Worm (Caenorhabditis elegans) whole organism, L1 larva: ENCODE measurements around the gene col-95.

Experiments used
- egl-27 ChIP-seq, 2 experiments: fragments of 150-350 bp in 1 of 2; sonication (generic microtip); optimal IDR thresholded peaks; 3 replicates each; lab custom pipeline; 2017 to 2018; ENCODE audit warnings: missing biosample characterization in 2 of 2, missing genetic modification characterization in 2 of 2, missing genetic modification reagents in 2 of 2
- jun-1 ChIP-seq: fragments of 150-350 bp; optimal IDR thresholded peaks from 2 replicates; lab custom pipeline; 2014; ENCODE audit warnings: missing biosample characterization, missing genetic modification reagents, missing genetic modification characterization
- nhr-237 ChIP-seq: fragments of 150-350 bp; optimal IDR thresholded peaks from 2 replicates; lab custom pipeline; 2014; ENCODE audit warnings: missing biosample characterization, missing genetic modification characterization
- nhr-28 ChIP-seq: fragments of 150-350 bp; optimal IDR thresholded peaks from 2 replicates; lab custom pipeline; 2014; ENCODE audit warnings: missing biosample characterization, missing genetic modification characterization
- snpc-4 ChIP-seq: fragments of 150-350 bp; optimal IDR thresholded peaks from 2 replicates; lab custom pipeline; 2014; ENCODE audit warnings: missing biosample characterization, missing genetic modification characterization
- sptf-1 ChIP-seq: fragments of 150-350 bp; optimal IDR thresholded peaks from 2 replicates; lab custom pipeline; 2014; ENCODE audit warnings: missing biosample characterization, missing genetic modification characterization
- zag-1 ChIP-seq: fragments of 150-350 bp; optimal IDR thresholded peaks from 2 replicates; lab custom pipeline; 2014; ENCODE audit warnings: missing biosample characterization, missing genetic modification characterization
- zip-4 ChIP-seq: fragments of 200-800 bp; sonication (Bioruptor generic); optimal IDR thresholded peaks from 2 replicates; lab custom pipeline; 2018; ENCODE audit warnings: mild to moderate bottlenecking, missing genetic modification characterization, moderate library complexity, missing compliant biosample characterization

DNA sequence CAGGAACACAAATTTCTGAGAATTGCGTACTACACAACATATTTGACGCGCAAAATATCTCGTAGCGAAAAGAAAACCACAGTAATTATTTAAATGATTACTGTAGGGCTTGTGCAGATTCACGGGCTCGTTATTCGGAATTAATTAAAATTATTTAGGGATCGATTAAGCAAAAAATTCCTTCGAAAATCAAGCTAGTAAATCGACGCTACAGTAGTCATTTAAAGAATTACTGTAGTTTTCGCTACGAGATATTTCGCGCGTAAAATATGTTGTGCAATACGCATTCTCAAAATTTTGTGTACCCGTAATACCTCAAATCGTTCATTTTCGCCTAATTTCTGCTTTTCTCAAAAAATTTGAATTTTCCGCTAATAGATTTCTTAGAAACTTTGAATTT is 47.0 kb downstream of the col-95 start:
- TF ChIP-seq zag-1 (tag; lab: Kevin White, UChicago): no peak
- TF ChIP-seq zip-4: no peak
- no peak for TF ChIP-seq snpc-4
- TF ChIP-seq jun-1: no peak
- TF ChIP-seq sptf-1 (tag; lab: Kevin White, UChicago): no peak
- no peak for TF ChIP-seq nhr-237 (tag; lab: Kevin White, UChicago)
- TF ChIP-seq egl-27 (tag; optimal IDR thresholded peaks at IDR 0.05; lab: Kevin White, UChicago): no peak
- TF ChIP-seq nhr-28 (tag; lab: Kevin White, UChicago): no peak
